Worm (Caenorhabditis elegans) whole organism, L4/young adult: ENCODE results near the gene eor-2.

Experiments
- W03F9.2 ChIP-seq: fragments of 150-350 bp; optimal IDR thresholded peaks from 2 replicates; lab custom pipeline; 2014; ENCODE audit warnings: missing biosample characterization, missing genetic modification characterization
- dao-5 ChIP-seq: sonication (generic microtip); optimal IDR thresholded peaks from 2 replicates; lab custom pipeline; 2016; ENCODE audit warnings: missing genotype, missing genetic modification characterization, moderate library complexity, missing compliant biosample characterization
- him-1 ChIP-seq: sonication (generic microtip); optimal IDR thresholded peaks from 2 replicates; lab custom pipeline; 2016; ENCODE audit warnings: missing genotype, missing genetic modification reagents, missing genetic modification characterization, missing compliant biosample characterization

eor-2 gene

ce11 chrX:14610093-14610763 lies 7.4 kb downstream of the eor-2 start:
- no peak for TF ChIP-seq him-1 (tag; lab: Kevin White, UChicago)
- TF ChIP-seq W03F9.2 (tag; lab: Kevin White, UChicago) = no peak
- no peak for TF ChIP-seq dao-5

- no peak for TF ChIP-seq him-1 (tag; lab: Kevin White, UChicago)
- no peak for TF ChIP-seq W03F9.2 (tag; lab: Kevin White, UChicago)
- no peak for TF ChIP-seq dao-5
These were observed 8.3 kb downstream of the eor-2 start, which contains the start of gene rbc-1 for ce11 chrX:14611074-14611473. TSS of gene rbc-1 (plus strand) at chrX:14611374.

- TF ChIP-seq him-1 (tag; lab: Kevin White, UChicago) = no peak
- TF ChIP-seq dao-5 = no peak
- TF ChIP-seq W03F9.2 (tag; lab: Kevin White, UChicago) = no peak
These were observed 18.4 kb downstream of the eor-2 start for ce11 chrX:14621207-14621606.

- TF ChIP-seq W03F9.2 (tag; lab: Kevin White, UChicago) (no peak), him-1 (tag; lab: Kevin White, UChicago) (no peak)
These were observed 26.0 kb downstream of the eor-2 start, which contains the start of gene F54E4.2 for ce11 chrX:14628816-14629215. TSS of gene F54E4.2 (minus strand) at chrX:14628916.

ce11 chrX:14633679-14634078 lies 30.9 kb downstream of the eor-2 start:
- TF ChIP-seq dao-5 (no peak), him-1 (tag; lab: Kevin White, UChicago) (peak; percentile 5)

- TF ChIP-seq dao-5 = no peak
- no peak for TF ChIP-seq W03F9.2 (tag; lab: Kevin White, UChicago)
- TF ChIP-seq him-1 (tag; lab: Kevin White, UChicago) = no peak
These were observed 33.3 kb downstream of the eor-2 start, which contains the start of gene F54E4.3 for ce11 chrX:14636157-14636556. TSS of gene F54E4.3 (minus strand) at chrX:14636421.

- TF ChIP-seq dao-5 (no peak), him-1 (tag; lab: Kevin White, UChicago) (peak; percentile 83)
These were observed 33.9 kb downstream of the eor-2 start for ce11 chrX:14636712-14637111.

- TF ChIP-seq dao-5 (no peak), W03F9.2 (tag; lab: Kevin White, UChicago) (no peak), him-1 (tag; lab: Kevin White, UChicago) (no peak)
These were observed 34.6 kb downstream of the eor-2 start for ce11 chrX:14637445-14637844.

- peak; percentile 78 for TF ChIP-seq him-1 (tag; lab: Kevin White, UChicago)
- no peak for TF ChIP-seq W03F9.2 (tag; lab: Kevin White, UChicago)
- TF ChIP-seq dao-5 = no peak
These were observed 37.1 kb downstream of the eor-2 start for ce11 chrX:14639941-14640340.

ce11 chrX:14645392-14645791 lies 42.6 kb downstream of the eor-2 start, which contains the start of gene F54E4.4:
TSS of gene F54E4.4 (minus strand) at chrX:14645492.
- TF ChIP-seq W03F9.2 (tag; lab: Kevin White, UChicago) (no peak), him-1 (tag; lab: Kevin White, UChicago) (no peak), dao-5 (no peak)

- no peak for TF ChIP-seq W03F9.2 (tag; lab: Kevin White, UChicago)
- no peak for TF ChIP-seq dao-5
- no peak for TF ChIP-seq him-1 (tag; lab: Kevin White, UChicago)
These were observed 46.4 kb downstream of the eor-2 start for ce11 chrX:14649224-14649623.

ce11 chrX:14652058-14652457 lies 49.2 kb downstream of the eor-2 start:
- TF ChIP-seq him-1 (tag; lab: Kevin White, UChicago) = no peak
- TF ChIP-seq dao-5 = no peak
- TF ChIP-seq W03F9.2 (tag; lab: Kevin White, UChicago) = no peak

ce11 chrX:14653486-14653885 lies 50.7 kb downstream of the eor-2 start:
- TF ChIP-seq W03F9.2 (tag; lab: Kevin White, UChicago) (no peak), dao-5 (no peak), him-1 (tag; lab: Kevin White, UChicago) (no peak)

ce11 chrX:14654668-14655067 lies 51.9 kb downstream of the eor-2 start, which contains the start of gene syg-2:
TSS of gene syg-2 (plus strand) at chrX:14654968.
- TF ChIP-seq him-1 (tag; lab: Kevin White, UChicago) (no peak), W03F9.2 (tag; lab: Kevin White, UChicago) (no peak), dao-5 (no peak)

ce11 chrX:14657445-14657844 lies 54.6 kb downstream of the eor-2 start:
- TF ChIP-seq him-1 (tag; lab: Kevin White, UChicago) (no peak), W03F9.2 (tag; lab: Kevin White, UChicago) (no peak), dao-5 (no peak)
